Fruit fly (Drosophila melanogaster): ENCODE data around the gene Exo84.

Exo84 gene

dm6 chr3R:26058066-26058465, 6.0 kb upstream of the Exo84 start, which contains the start of the genes PIG-P and Tcs6 (continued):
- no peak for TF ChIP-seq ken (GFP tag; IDR thresholded peaks at IDR 0.05)
- peak; percentile 28 for TF ChIP-seq CG1603 (tag; optimal IDR thresholded peaks at IDR 0.05)
- no peak for TF ChIP-seq CG11696 (GFP tag; IDR thresholded peaks at IDR 0.05)
- no peak for TF ChIP-seq Mrtf (GFP tag; IDR thresholded peaks at IDR 0.05)
- TF ChIP-seq Fer1 (GFP tag; optimal IDR thresholded peaks at IDR 0.05) = no peak
- TF ChIP-seq Drgx (GFP tag; IDR thresholded peaks at IDR 0.05) = no peak
- no peak for TF ChIP-seq zen (tag; optimal IDR thresholded peaks at IDR 0.05)
- no peak for TF ChIP-seq slou (GFP tag; optimal IDR thresholded peaks at IDR 0.05)
- no peak for TF ChIP-seq CG3407 (GFP tag; optimal IDR thresholded peaks at IDR 0.05)
- peak; percentile 4 for TF ChIP-seq Nf-YB (GFP tag; optimal IDR thresholded peaks at IDR 0.05)
- TF ChIP-seq Med (GFP tag) = no peak
- no peak for TF ChIP-seq sug (tag; optimal IDR thresholded peaks at IDR 0.05)
- no peak for TF ChIP-seq slbo (GFP tag; IDR thresholded peaks at IDR 0.05)
- no peak for TF ChIP-seq CG32772 (GFP tag; IDR thresholded peaks at IDR 0.05)
- TF ChIP-seq CG10267 (tag; optimal IDR thresholded peaks at IDR 0.05) = peak; percentile 34
- no peak for TF ChIP-seq CG32532 (GFP tag; IDR thresholded peaks at IDR 0.05)
- TF ChIP-seq tx (GFP tag; optimal IDR thresholded peaks at IDR 0.05) = no peak
- TF ChIP-seq pzg (GFP tag; optimal IDR thresholded peaks at IDR 0.05) = peak; percentile 41
- TF ChIP-seq HLHmδ (GFP tag; optimal IDR thresholded peaks at IDR 0.05) = no peak
- peak; percentile 95 for TF ChIP-seq CG17385 (GFP tag; optimal IDR thresholded peaks at IDR 0.05)
- no peak for TF ChIP-seq CG7786 (GFP tag; optimal IDR thresholded peaks at IDR 0.05)
- no peak for TF ChIP-seq pb (GFP tag; optimal IDR thresholded peaks at IDR 0.05)
- no peak for TF ChIP-seq tll (GFP tag; optimal IDR thresholded peaks at IDR 0.05)
- TF ChIP-seq mld (GFP tag; IDR thresholded peaks at IDR 0.05; ENCODE audit: partially characterized antibody) = no peak
- TF ChIP-seq br (optimal IDR thresholded peaks at IDR 0.05) = no peak
- TF ChIP-seq ham (GFP tag; IDR thresholded peaks at IDR 0.05) = no peak
- TF ChIP-seq CoRest (tag; optimal IDR thresholded peaks at IDR 0.05) = no peak
- TF ChIP-seq CG1647 (GFP tag; optimal IDR thresholded peaks at IDR 0.05) = no peak
- TF ChIP-seq aop (GFP tag; IDR thresholded peaks at IDR 0.05) = no peak
- no peak for TF ChIP-seq sima (GFP tag; optimal IDR thresholded peaks at IDR 0.05)
- TF ChIP-seq CG3065 (GFP tag; optimal IDR thresholded peaks at IDR 0.05) = no peak
- TF ChIP-seq Mes4 (GFP tag; optimal IDR thresholded peaks at IDR 0.05) = no peak
- no peak for TF ChIP-seq CG12071 (GFP tag; optimal IDR thresholded peaks at IDR 0.05)
- no peak for TF ChIP-seq CG31365 (tag; optimal IDR thresholded peaks at IDR 0.05)
- no peak for TF ChIP-seq Aef1 (GFP tag; IDR thresholded peaks at IDR 0.05)
- no peak for TF ChIP-seq usp (GFP tag; optimal IDR thresholded peaks at IDR 0.05)
- no peak for TF ChIP-seq CG4360 (GFP tag; IDR thresholded peaks at IDR 0.05)
- TF ChIP-seq odd (GFP tag; optimal IDR thresholded peaks at IDR 0.05) = no peak
- no peak for TF ChIP-seq CG12219 (GFP tag; optimal IDR thresholded peaks at IDR 0.05)
- TF ChIP-seq fru (optimal IDR thresholded peaks at IDR 0.05) = no peak
- no peak for TF ChIP-seq Rfx (GFP tag; IDR thresholded peaks at IDR 0.05)
- no peak for TF ChIP-seq dysf (GFP tag; IDR thresholded peaks at IDR 0.05)
- TF ChIP-seq CG4424 (GFP tag; optimal IDR thresholded peaks at IDR 0.05) = no peak
- no peak for TF ChIP-seq row (GFP tag; IDR thresholded peaks at IDR 0.05)
- TF ChIP-seq E2f2 (GFP tag; IDR thresholded peaks at IDR 0.05) = peak; percentile 58
- TF ChIP-seq Ptx1 (GFP tag; IDR thresholded peaks at IDR 0.05) = no peak
- TF ChIP-seq Dip3 (GFP tag; optimal IDR thresholded peaks at IDR 0.05) = no peak
- peak; percentile 41 for TF ChIP-seq Ets97D (GFP tag; optimal IDR thresholded peaks at IDR 0.05)
- no peak for TF ChIP-seq sqz (GFP tag; optimal IDR thresholded peaks at IDR 0.05)
- no peak for TF ChIP-seq CG10565 (GFP tag; optimal IDR thresholded peaks at IDR 0.05)
- TF ChIP-seq nmo (GFP tag; optimal IDR thresholded peaks at IDR 0.05) = no peak
- TF ChIP-seq kah (GFP tag; optimal IDR thresholded peaks at IDR 0.05) = no peak
- TF ChIP-seq cad (GFP tag; optimal IDR thresholded peaks at IDR 0.05) = no peak
- no peak for TF ChIP-seq croc (GFP tag; conservative IDR thresholded peaks at IDR 0.05)

Data from whole organism, embryonic.